Worm (Caenorhabditis elegans): ENCODE data around the gene ampd-1.

ampd-1 gene

ce11 chrII:5227768-5228167 lies 24.6 kb downstream of the ampd-1 start:
- TF ChIP-seq cog-1 (tag; optimal IDR thresholded peaks at IDR 0.05) (peak; percentile 16), T22C8.4 (GFP tag; IDR thresholded peaks at IDR 0.05) (no peak), flt-1 (GFP tag; IDR thresholded peaks at IDR 0.05) (0 out of 2 replicates have a peak, but pooled peaks have one; percentile 30)

ce11 chrII:5228662-5229061 lies 25.5 kb downstream of the ampd-1 start:
- no peak for TF ChIP-seq ztf-29 (GFP tag; IDR thresholded peaks at IDR 0.05)
- TF ChIP-seq ref-1 (GFP tag; conservative IDR thresholded peaks at IDR 0.05): no peak
- 0 out of 2 replicates have a peak, but pooled peaks have one; percentile 41 for TF ChIP-seq tab-1 (GFP tag; IDR thresholded peaks at IDR 0.05)
- no peak for TF ChIP-seq cog-1 (tag; optimal IDR thresholded peaks at IDR 0.05)
- TF ChIP-seq ztf-23 (GFP tag; IDR thresholded peaks at IDR 0.05): no peak
- TF ChIP-seq klf-2 (GFP tag; conservative IDR thresholded peaks at IDR 0.05): no peak
- no peak for TF ChIP-seq T22C8.4 (GFP tag; IDR thresholded peaks at IDR 0.05)

ce11 chrII:5229596-5229995 lies 26.5 kb downstream of the ampd-1 start, which contains the start of gene EGAP2.2:
EGAP2.2 (plus strand) TSS chrII:5229896.
- TF ChIP-seq T22C8.4 (GFP tag; IDR thresholded peaks at IDR 0.05) (no peak), ref-1 (GFP tag; conservative IDR thresholded peaks at IDR 0.05) (no peak), klf-2 (GFP tag; conservative IDR thresholded peaks at IDR 0.05) (no peak), cog-1 (tag; optimal IDR thresholded peaks at IDR 0.05) (no peak), tab-1 (GFP tag; IDR thresholded peaks at IDR 0.05) (no peak), med-1 (GFP tag; optimal IDR thresholded peaks at IDR 0.05; ENCODE audit: insufficient read depth) (no peak), ztf-29 (GFP tag; IDR thresholded peaks at IDR 0.05) (no peak), flt-1 (GFP tag; IDR thresholded peaks at IDR 0.05) (no peak), ztf-23 (GFP tag; IDR thresholded peaks at IDR 0.05) (no peak)

- TF ChIP-seq T22C8.4 (GFP tag; IDR thresholded peaks at IDR 0.05): 0 out of 2 replicates have a peak, but pooled peaks have one; percentile 34
- TF ChIP-seq klf-2 (GFP tag; conservative IDR thresholded peaks at IDR 0.05): no peak
- no peak for TF ChIP-seq ref-1 (GFP tag; conservative IDR thresholded peaks at IDR 0.05)
- TF ChIP-seq ztf-23 (GFP tag; IDR thresholded peaks at IDR 0.05): no peak
- no peak for TF ChIP-seq ztf-29 (GFP tag; IDR thresholded peaks at IDR 0.05)
- TF ChIP-seq flt-1 (GFP tag; IDR thresholded peaks at IDR 0.05): peak; percentile 49; the same call in 1 of the 2 replicates
- no peak for TF ChIP-seq tab-1 (GFP tag; IDR thresholded peaks at IDR 0.05)
- TF ChIP-seq med-1 (GFP tag; optimal IDR thresholded peaks at IDR 0.05; ENCODE audit: insufficient read depth): no peak
- no peak for TF ChIP-seq cog-1 (tag; optimal IDR thresholded peaks at IDR 0.05)
Observed at ce11 chrII:5231111-5231510, 28.0 kb downstream of the ampd-1 start, which contains the start of gene EGAP2.1. EGAP2.1 (plus strand) TSS chrII:5231411.

- TF ChIP-seq cog-1 (tag; optimal IDR thresholded peaks at IDR 0.05) (no peak), med-1 (GFP tag; optimal IDR thresholded peaks at IDR 0.05; ENCODE audit: insufficient read depth) (no peak), T22C8.4 (GFP tag; IDR thresholded peaks at IDR 0.05) (no peak), flt-1 (GFP tag; IDR thresholded peaks at IDR 0.05) (no peak), ref-1 (GFP tag; conservative IDR thresholded peaks at IDR 0.05) (no peak), klf-2 (GFP tag; conservative IDR thresholded peaks at IDR 0.05) (no peak), tab-1 (GFP tag; IDR thresholded peaks at IDR 0.05) (no peak), ztf-23 (GFP tag; IDR thresholded peaks at IDR 0.05) (no peak)
Observed at ce11 chrII:5234728-5235127, 31.6 kb downstream of the ampd-1 start.

ce11 chrII:5235758-5236157 lies 32.6 kb downstream of the ampd-1 start, which contains the start of gene pho-1:
pho-1 (minus strand) TSS chrII:5235846.
- TF ChIP-seq ref-1 (GFP tag; conservative IDR thresholded peaks at IDR 0.05) (no peak), flt-1 (GFP tag; IDR thresholded peaks at IDR 0.05) (no peak), med-1 (GFP tag; optimal IDR thresholded peaks at IDR 0.05; ENCODE audit: insufficient read depth) (no peak), ztf-23 (GFP tag; IDR thresholded peaks at IDR 0.05) (no peak), ztf-29 (GFP tag; IDR thresholded peaks at IDR 0.05) (no peak), T22C8.4 (GFP tag; IDR thresholded peaks at IDR 0.05) (no peak), klf-2 (GFP tag; conservative IDR thresholded peaks at IDR 0.05) (no peak), cog-1 (tag; optimal IDR thresholded peaks at IDR 0.05) (no peak), tab-1 (GFP tag; IDR thresholded peaks at IDR 0.05) (no peak)

ce11 chrII:5237699-5238098 lies 34.6 kb downstream of the ampd-1 start:
- TF ChIP-seq tab-1 (GFP tag; IDR thresholded peaks at IDR 0.05): no peak
- TF ChIP-seq ztf-23 (GFP tag; IDR thresholded peaks at IDR 0.05): peak; percentile 56; the same call in 1 of the 2 replicates
- peak; percentile 72 for TF ChIP-seq flt-1 (GFP tag; IDR thresholded peaks at IDR 0.05)
- peak; percentile 62; the same call in 1 of the 2 replicates for TF ChIP-seq ztf-29 (GFP tag; IDR thresholded peaks at IDR 0.05)
- TF ChIP-seq T22C8.4 (GFP tag; IDR thresholded peaks at IDR 0.05): no peak
- TF ChIP-seq ref-1 (GFP tag; conservative IDR thresholded peaks at IDR 0.05): 0 out of 2 replicates have a peak, but pooled peaks have one; percentile 15

- TF ChIP-seq tab-1 (GFP tag; IDR thresholded peaks at IDR 0.05) (no peak), ztf-29 (GFP tag; IDR thresholded peaks at IDR 0.05) (no peak), klf-2 (GFP tag; conservative IDR thresholded peaks at IDR 0.05) (no peak), ref-1 (GFP tag; conservative IDR thresholded peaks at IDR 0.05) (no peak), flt-1 (GFP tag; IDR thresholded peaks at IDR 0.05) (no peak), T22C8.4 (GFP tag; IDR thresholded peaks at IDR 0.05) (no peak), cog-1 (tag; optimal IDR thresholded peaks at IDR 0.05) (no peak), ztf-23 (GFP tag; IDR thresholded peaks at IDR 0.05) (no peak), med-1 (GFP tag; optimal IDR thresholded peaks at IDR 0.05; ENCODE audit: insufficient read depth) (no peak)
Observed at ce11 chrII:5238366-5238765, 35.2 kb downstream of the ampd-1 start, which contains the start of gene pho-4. pho-4 (minus strand) TSS chrII:5238466.

ce11 chrII:5241560-5241959 lies 38.4 kb downstream of the ampd-1 start, which contains the start of gene T16D1.1:
T16D1.1 (minus strand) TSS chrII:5241660.
- TF ChIP-seq klf-2 (GFP tag; conservative IDR thresholded peaks at IDR 0.05) (no peak), tab-1 (GFP tag; IDR thresholded peaks at IDR 0.05) (no peak), ztf-29 (GFP tag; IDR thresholded peaks at IDR 0.05) (no peak), med-1 (GFP tag; optimal IDR thresholded peaks at IDR 0.05; ENCODE audit: insufficient read depth) (no peak), flt-1 (GFP tag; IDR thresholded peaks at IDR 0.05) (no peak), T22C8.4 (GFP tag; IDR thresholded peaks at IDR 0.05) (no peak), ztf-23 (GFP tag; IDR thresholded peaks at IDR 0.05) (no peak), cog-1 (tag; optimal IDR thresholded peaks at IDR 0.05) (no peak), ref-1 (GFP tag; conservative IDR thresholded peaks at IDR 0.05) (no peak)

All from whole organism, midembryonic.